Worm (Caenorhabditis elegans) whole organism, midembryonic: ENCODE data around the gene col-13.

ENCODE experiments used
- cog-1 ChIP-seq: sonication (generic microtip); optimal IDR thresholded peaks from 2 replicates; lab custom pipeline; 2016; ENCODE audit warnings: missing genetic modification characterization, missing compliant biosample characterization
- flt-1 ChIP-seq: fragments of 200-800 bp; sonication (Bioruptor generic); IDR thresholded peaks from 2 replicates; pipeline ENCODE4 v1.3.6; 2022; ENCODE audit warnings: missing genetic modification characterization, missing compliant biosample characterization
- klf-2 ChIP-seq: fragments of 200-800 bp; sonication (Bioruptor generic); conservative IDR thresholded peaks from 2 replicates; pipeline ENCODE4 v1.3.6; 2022; ENCODE audit warnings: missing genetic modification reagents, missing genetic modification characterization, missing compliant biosample characterization
- ztf-23 ChIP-seq: fragments of 200-800 bp; sonication (Bioruptor generic); IDR thresholded peaks from 2 replicates; pipeline ENCODE4 v1.3.6; 2022; ENCODE audit warnings: missing genetic modification reagents, missing genetic modification characterization, missing compliant biosample characterization
- ztf-29 ChIP-seq: fragments of 200-800 bp; sonication (Bioruptor generic); IDR thresholded peaks from 2 replicates; pipeline ENCODE4 v1.3.6; 2022; ENCODE audit warnings: missing genetic modification reagents, missing genetic modification characterization, missing compliant biosample characterization

DNA sequence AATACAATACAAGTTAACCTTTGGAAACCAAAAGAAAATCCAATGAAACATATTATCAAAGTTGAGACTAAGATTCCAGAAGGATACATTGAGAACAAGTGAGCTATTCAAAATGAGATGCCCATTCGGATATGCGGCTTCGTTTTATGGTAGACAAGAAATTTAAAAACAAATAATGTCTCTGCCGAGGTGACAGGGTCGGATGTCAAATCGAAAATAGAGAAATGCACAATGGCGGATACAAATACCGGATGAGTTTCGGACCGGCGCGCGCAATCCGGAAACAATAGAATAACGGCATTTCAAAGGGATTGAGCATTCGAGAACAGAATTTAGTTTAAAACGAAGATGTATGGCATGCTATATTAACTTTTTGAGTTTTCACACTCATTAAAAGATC, 41.6 kb upstream of the col-13 start, which contains the start of gene F22E12.3:
- TF ChIP-seq ztf-29 (GFP tag; lab: Robert Waterston, UW) (no peak), ztf-23 (no peak), flt-1 (GFP tag; lab: Robert Waterston, UW) (no peak), klf-2 (GFP tag; lab: Robert Waterston, UW) (no peak), cog-1 (tag; lab: Kevin White, UChicago) (no peak)
